Worm (Caenorhabditis elegans) whole organism, L2 larva: ENCODE data around the gene C02B4.3.

ENCODE experiments used
- F13H6.1 ChIP-seq: sonication (generic microtip); optimal IDR thresholded peaks from 2 replicates; lab custom pipeline; 2016; ENCODE audit warnings: missing genetic modification characterization, missing compliant biosample characterization
- R02D3.7 ChIP-seq: fragments of 150-350 bp; optimal IDR thresholded peaks from 2 replicates; lab custom pipeline; 2014; ENCODE audit warnings: missing biosample characterization, missing genetic modification characterization
- aly-2 ChIP-seq: fragments of 150-350 bp; optimal IDR thresholded peaks from 2 replicates; lab custom pipeline; 2014; ENCODE audit warnings: missing biosample characterization, missing genetic modification characterization
- ama-1 ChIP-seq: fragments of 150-350 bp; optimal IDR thresholded peaks from 2 replicates; lab custom pipeline; 2018; ENCODE audit warnings: inconsistent platforms
- blmp-1 ChIP-seq: sonication (generic microtip); optimal IDR thresholded peaks from 2 replicates; lab custom pipeline; 2017; ENCODE audit warnings: missing genetic modification characterization, mild to moderate bottlenecking, missing compliant biosample characterization, antibody characterized with exemption, moderate library complexity; ENCODE audit not compliant: insufficient read depth
- ceh-82 ChIP-seq: fragments of 150-350 bp; optimal IDR thresholded peaks from 2 replicates; lab custom pipeline; 2014; ENCODE audit warnings: missing biosample characterization, missing genetic modification characterization
- egl-27 ChIP-seq: sonication (generic microtip); optimal IDR thresholded peaks from 3 replicates; lab custom pipeline; 2017; ENCODE audit warnings: missing biosample characterization, missing genetic modification reagents, missing genetic modification characterization
- mdl-1 ChIP-seq, 2 experiments: fragments of 150-350 bp in 1 of 2; sonication (generic microtip) in 1 of 2; optimal IDR thresholded peaks; 2 replicates each; lab custom pipeline; 2017; ENCODE audit warnings: missing biosample characterization in 2 of 2, missing genetic modification characterization in 2 of 2
- nhr-11 ChIP-seq: fragments of 150-350 bp; optimal IDR thresholded peaks from 2 replicates; lab custom pipeline; 2014; ENCODE audit warnings: missing biosample characterization, missing genetic modification characterization
- skn-1 ChIP-seq: sonication (generic microtip); optimal IDR thresholded peaks from 2 replicates; lab custom pipeline; 2017; ENCODE audit warnings: missing biosample characterization, missing genetic modification characterization
- unc-39 ChIP-seq: fragments of 150-350 bp; optimal IDR thresholded peaks from 2 replicates; lab custom pipeline; 2014; ENCODE audit warnings: missing biosample characterization, missing genetic modification characterization
- zag-1 ChIP-seq: fragments of 150-350 bp; optimal IDR thresholded peaks from 2 replicates; lab custom pipeline; 2014; ENCODE audit warnings: missing biosample characterization, missing genetic modification characterization

DNA sequence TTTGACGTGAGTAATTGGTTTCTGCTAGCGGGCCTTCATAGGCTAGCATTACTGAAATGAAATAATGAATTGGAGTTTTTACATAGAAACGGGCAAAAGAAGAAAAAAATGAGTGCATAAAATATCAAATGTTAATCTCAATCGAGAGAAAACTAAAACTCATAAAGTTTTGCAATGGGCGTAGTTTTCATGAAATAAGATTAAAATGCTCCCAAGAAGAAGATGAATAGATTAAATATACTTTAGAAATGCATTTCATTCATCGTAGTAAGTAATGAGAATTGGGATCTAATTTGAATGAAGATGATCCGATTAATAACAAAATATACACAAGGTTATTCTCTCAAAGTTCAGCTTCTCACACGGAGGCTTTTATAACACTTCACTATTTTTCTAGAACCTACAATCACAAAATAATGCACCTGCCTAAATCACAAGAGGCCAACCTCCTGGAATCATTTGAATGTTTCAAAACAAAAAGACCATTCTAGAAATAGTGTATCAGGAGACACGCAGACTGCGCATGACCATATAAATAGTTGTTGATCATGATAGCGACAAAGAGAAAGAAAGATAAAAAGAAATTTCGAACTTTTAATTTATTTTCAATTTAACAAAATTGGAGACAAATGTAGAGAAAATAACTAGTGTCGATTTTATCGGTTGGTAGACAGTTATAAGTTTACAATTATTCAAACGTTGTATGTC, 8.3 kb upstream of the C02B4.3 start, which contains the start of gene nhr-17:
- TF ChIP-seq aly-2 (tag; lab: Kevin White, UChicago) (no peak), unc-39 (tag; lab: Kevin White, UChicago) (no peak), nhr-11 (tag; lab: Kevin White, UChicago) (no peak), R02D3.7 (tag; lab: Kevin White, UChicago) (no peak), skn-1 (tag; lab: Kevin White, UChicago) (no peak), ama-1 (no peak), mdl-1 (tag; optimal IDR thresholded peaks at IDR 0.05; lab: Kevin White, UChicago) (no peak), F13H6.1 (tag; lab: Kevin White, UChicago) (no peak), blmp-1 (tag; lab: Kevin White, UChicago) (no peak), ceh-82 (no peak), egl-27 (tag; lab: Kevin White, UChicago) (no peak), zag-1 (tag; lab: Kevin White, UChicago) (no peak)
